Worm (Caenorhabditis elegans) whole organism, young adult: Measurements from ENCODE around the gene bre-5.

Experiments used
- B0019.2 ChIP-seq: fragments of 200-800 bp; sonication (Bioruptor generic); conservative IDR thresholded peaks from 2 replicates; pipeline ENCODE4 v1.3.6; 2022; ENCODE audit warnings: missing genetic modification reagents, missing genetic modification characterization, missing compliant biosample characterization
- C17E4.6 ChIP-seq: fragments of 200-800 bp; sonication (Bioruptor generic); IDR thresholded peaks from 2 replicates; pipeline ENCODE4 v1.3.6; 2022; ENCODE audit warnings: missing genetic modification reagents, missing genetic modification characterization, missing compliant biosample characterization
- F10E7.11 ChIP-seq: sonication (generic microtip); optimal IDR thresholded peaks from 2 replicates; lab custom pipeline; 2017; ENCODE audit warnings: mild to moderate bottlenecking, missing genetic modification characterization, moderate library complexity, missing compliant biosample characterization
- F23B12.7 ChIP-seq: sonication (generic microtip); optimal IDR thresholded peaks from 2 replicates; lab custom pipeline; 2017; ENCODE audit warnings: missing genetic modification characterization, mild to moderate bottlenecking, missing compliant biosample characterization, antibody characterized with exemption, moderate library complexity; ENCODE audit not compliant: insufficient read depth
- F39B2.1 ChIP-seq: fragments of 200-800 bp; sonication (Bioruptor generic); IDR thresholded peaks from 2 replicates; pipeline ENCODE4 v1.3.6; 2022; ENCODE audit warnings: missing genetic modification reagents, missing genetic modification characterization, missing compliant biosample characterization
- F52B5.7 ChIP-seq: sonication (generic microtip); optimal IDR thresholded peaks from 2 replicates; lab custom pipeline; 2016; ENCODE audit warnings: mild to moderate bottlenecking, missing genetic modification characterization, missing compliant biosample characterization
- F55B11.4 ChIP-seq: sonication (generic microtip); optimal IDR thresholded peaks from 2 replicates; lab custom pipeline; 2016; ENCODE audit warnings: missing compliant biosample characterization, missing genetic modification characterization, borderline replicate concordance; ENCODE audit not compliant: insufficient read depth
- F57C9.4 ChIP-seq: sonication (generic microtip); optimal IDR thresholded peaks from 2 replicates; lab custom pipeline; 2017; ENCODE audit warnings: mild to moderate bottlenecking, missing genetic modification characterization, missing compliant biosample characterization
- Y53F4B.3 ChIP-seq: fragments of 200-800 bp; sonication (Bioruptor generic); IDR thresholded peaks from 2 replicates; pipeline ENCODE4 v1.3.6; 2022; ENCODE audit warnings: missing genetic modification reagents, missing genetic modification characterization, missing compliant biosample characterization
- Y53G8AR.9 ChIP-seq: fragments of 200-800 bp; sonication (Bioruptor generic); conservative IDR thresholded peaks from 2 replicates; pipeline ENCODE4 v1.3.6; 2022; ENCODE audit warnings: missing genetic modification reagents, missing genetic modification characterization, missing compliant biosample characterization
- ZK185.1 ChIP-seq: sonication (generic microtip); optimal IDR thresholded peaks from 2 replicates; lab custom pipeline; 2016; ENCODE audit warnings: mild to moderate bottlenecking, missing genetic modification characterization, missing compliant biosample characterization; ENCODE audit not compliant: poor library complexity, severe bottlenecking
- attf-3 ChIP-seq: fragments of 200-800 bp; sonication (Bioruptor generic); conservative IDR thresholded peaks from 2 replicates; pipeline ENCODE4 v1.3.6; 2022; ENCODE audit warnings: missing genetic modification reagents, missing genetic modification characterization, missing compliant biosample characterization
- attf-6 ChIP-seq: fragments of 200-800 bp; sonication (Bioruptor generic); IDR thresholded peaks from 2 replicates; pipeline ENCODE4 v1.3.6; 2022; ENCODE audit warnings: missing genetic modification reagents, missing genetic modification characterization, missing compliant biosample characterization
- bed-1 ChIP-seq: fragments of 200-800 bp; sonication (Bioruptor generic); IDR thresholded peaks from 2 replicates; pipeline ENCODE4 v1.3.6; 2022; ENCODE audit warnings: missing genetic modification reagents, missing genetic modification characterization, missing compliant biosample characterization
- bed-2 ChIP-seq: fragments of 200-800 bp; sonication (Bioruptor generic); IDR thresholded peaks from 2 replicates; pipeline ENCODE4 v1.3.6; 2022; ENCODE audit warnings: missing genetic modification reagents, missing genetic modification characterization, missing compliant biosample characterization
- ceh-40 ChIP-seq: fragments of 200-800 bp; sonication (Bioruptor generic); IDR thresholded peaks from 2 replicates; pipeline ENCODE4 v1.3.6; 2022; ENCODE audit warnings: missing genetic modification characterization, missing compliant biosample characterization
- chd-7 ChIP-seq: sonication (generic microtip); optimal IDR thresholded peaks from 2 replicates; lab custom pipeline; 2016; ENCODE audit warnings: mild to moderate bottlenecking, missing genetic modification characterization, moderate library complexity, missing compliant biosample characterization
- egrh-3 ChIP-seq: fragments of 200-800 bp; sonication (Bioruptor generic); IDR thresholded peaks from 2 replicates; pipeline ENCODE4 v1.3.6; 2022; ENCODE audit warnings: missing genetic modification reagents, missing genetic modification characterization, missing compliant biosample characterization
- ekl-4 ChIP-seq: fragments of 200-800 bp; sonication (Bioruptor generic); IDR thresholded peaks from 2 replicates; pipeline ENCODE4 v1.3.6; 2022; ENCODE audit warnings: missing genetic modification reagents, missing genetic modification characterization, missing compliant biosample characterization
- ets-4 ChIP-seq: fragments of 200-800 bp; sonication (Bioruptor generic); optimal IDR thresholded peaks from 2 replicates; lab custom pipeline; 2018; ENCODE audit warnings: mild to moderate bottlenecking, missing genetic modification characterization, missing compliant biosample characterization
- him-1 ChIP-seq: sonication (generic microtip); optimal IDR thresholded peaks from 2 replicates; lab custom pipeline; 2016; ENCODE audit warnings: missing genotype, missing genetic modification reagents, missing genetic modification characterization, missing compliant biosample characterization
- lin-35 ChIP-seq, 3 experiments: fragments of 150-350 bp in 2 of 3; sonication (generic microtip) in 1 of 3; optimal IDR thresholded peaks; 2 replicates each; lab custom pipeline; 2014 to 2018; ENCODE audit warnings: missing biosample characterization in 3 of 3, missing genetic modification characterization in 3 of 3, missing genetic modification reagents in 3 of 3
- lin-40 ChIP-seq: sonication (generic microtip); optimal IDR thresholded peaks from 2 replicates; lab custom pipeline; 2016; ENCODE audit warnings: missing genetic modification characterization, mild to moderate bottlenecking, missing compliant biosample characterization, missing genotype, missing genetic modification reagents
- lir-1 ChIP-seq: fragments of 200-800 bp; sonication (Bioruptor generic); conservative IDR thresholded peaks from 2 replicates; pipeline ENCODE4 v1.3.6; 2022; ENCODE audit warnings: missing genetic modification reagents, missing genetic modification characterization, missing compliant biosample characterization
- lsl-1 ChIP-seq: fragments of 200-800 bp; sonication (Bioruptor generic); optimal IDR thresholded peaks from 2 replicates; lab custom pipeline; 2018; ENCODE audit warnings: mild to moderate bottlenecking, missing genetic modification characterization, moderate library complexity, missing compliant biosample characterization
- lsy-27 ChIP-seq: sonication (generic microtip); optimal IDR thresholded peaks from 2 replicates; lab custom pipeline; 2017; ENCODE audit warnings: missing genetic modification characterization, mild to moderate bottlenecking, missing compliant biosample characterization, antibody characterized with exemption, missing genotype, borderline replicate concordance; ENCODE audit not compliant: insufficient read depth
- madf-8 ChIP-seq: fragments of 200-800 bp; sonication (Bioruptor generic); conservative IDR thresholded peaks from 2 replicates; pipeline ENCODE4 v1.3.6; 2022; ENCODE audit warnings: missing genetic modification reagents, missing genetic modification characterization, missing compliant biosample characterization
- mel-28 ChIP-seq: sonication (generic microtip); optimal IDR thresholded peaks from 2 replicates; lab custom pipeline; 2016; ENCODE audit warnings: borderline replicate concordance, mild to moderate bottlenecking, missing genetic modification characterization, missing compliant biosample characterization
- nfya-1 ChIP-seq: sonication (generic microtip); optimal IDR thresholded peaks from 2 replicates; lab custom pipeline; 2017; ENCODE audit warnings: antibody characterized with exemption, missing compliant biosample characterization, missing genetic modification characterization, borderline replicate concordance; ENCODE audit not compliant: insufficient read depth
- pbrm-1 ChIP-seq: fragments of 200-800 bp; sonication (Bioruptor generic); IDR thresholded peaks from 2 replicates; pipeline ENCODE4 v1.3.6; 2022; ENCODE audit warnings: missing genetic modification reagents, missing genetic modification characterization, missing compliant biosample characterization
- pha-4 ChIP-seq: fragments of 150-350 bp; sonication (generic microtip); optimal IDR thresholded peaks from 2 replicates; lab custom pipeline; 2014; ENCODE audit warnings: missing biosample characterization, missing genetic modification reagents, missing genetic modification characterization
- sea-2 ChIP-seq: fragments of 200-800 bp; sonication (Bioruptor generic); IDR thresholded peaks from 2 replicates; pipeline ENCODE4 v1.3.6; 2022; ENCODE audit warnings: missing genetic modification characterization, missing compliant biosample characterization
- snpc-4 ChIP-seq, 5 experiments: fragments of 150-350 bp in 1 of 5; sonication (generic microtip) in 4 of 5; optimal IDR thresholded peaks; 2 replicates each; lab custom pipeline; 2014 to 2018; ENCODE audit warnings: missing genetic modification characterization in 5 of 5, missing biosample characterization in 3 of 5, antibody characterized with exemption in 2 of 5, mild to moderate bottlenecking in 2 of 5, missing compliant biosample characterization in 2 of 5, missing genotype in 2 of 5, moderate library complexity in 2 of 5, missing genetic modification reagents in 1 of 5
- sptf-2 ChIP-seq: fragments of 200-800 bp; sonication (Bioruptor generic); optimal IDR thresholded peaks from 2 replicates; lab custom pipeline; 2018; ENCODE audit warnings: mild to moderate bottlenecking, missing genetic modification characterization, missing compliant biosample characterization
- tbx-9 ChIP-seq: sonication (generic microtip); optimal IDR thresholded peaks from 2 replicates; lab custom pipeline; 2016; ENCODE audit warnings: borderline replicate concordance, missing genetic modification characterization, inconsistent platforms, missing compliant biosample characterization
- xnd-1 ChIP-seq: sonication (generic microtip); optimal IDR thresholded peaks from 2 replicates; lab custom pipeline; 2016; ENCODE audit warnings: missing genotype, missing genetic modification reagents, missing genetic modification characterization, missing compliant biosample characterization
- zim-3 ChIP-seq: sonication (generic microtip); optimal IDR thresholded peaks from 2 replicates; lab custom pipeline; 2017; ENCODE audit warnings: mild to moderate bottlenecking, missing genetic modification characterization, moderate library complexity, missing compliant biosample characterization
- ztf-18 ChIP-seq: sonication (generic microtip); optimal IDR thresholded peaks from 2 replicates; lab custom pipeline; 2016; ENCODE audit warnings: missing genotype, mild to moderate bottlenecking, missing genetic modification characterization, missing compliant biosample characterization

Gene bre-5

ce11 chrIV:12029722-12030182 is 21.3 kb downstream of the bre-5 start, which contains the start of gene T12G3.11 (continued):
- TF ChIP-seq C17E4.6 (GFP tag; lab: Robert Waterston, UW) = no peak
- TF ChIP-seq sptf-2 (GFP tag; lab: Kevin White, UChicago) = no peak
- TF ChIP-seq bed-1 = no peak
- no peak for TF ChIP-seq ztf-18 (tag; lab: Kevin White, UChicago)
- no peak for TF ChIP-seq ekl-4 (GFP tag; lab: Robert Waterston, UW)
- TF ChIP-seq F52B5.7 (tag; lab: Kevin White, UChicago) = no peak
- TF ChIP-seq attf-6 (GFP tag; lab: Robert Waterston, UW) = no peak
- no peak for TF ChIP-seq snpc-4 (GFP tag; optimal IDR thresholded peaks at IDR 0.05; lab: Kevin White, UChicago)
- TF ChIP-seq snpc-4 (tag; optimal IDR thresholded peaks at IDR 0.05; lab: Kevin White, UChicago) = no peak
- TF ChIP-seq tbx-9 (tag; lab: Kevin White, UChicago) = no peak
- TF ChIP-seq F23B12.7 (tag; lab: Kevin White, UChicago) = peak; percentile 46
- no peak for TF ChIP-seq ets-4 (GFP tag; lab: Kevin White, UChicago)
- TF ChIP-seq attf-3 = no peak
- TF ChIP-seq pha-4 (tag; lab: Kevin White, UChicago) = no peak
- TF ChIP-seq lin-40 (tag; lab: Kevin White, UChicago) = no peak
- TF ChIP-seq lin-35 (GFP tag; optimal IDR thresholded peaks at IDR 0.05; lab: Kevin White, UChicago) = peak in 1 of 3 experiments; percentile 32
- TF ChIP-seq zim-3 = no peak
- TF ChIP-seq egrh-3 = no peak
- TF ChIP-seq lsl-1 (GFP tag; lab: Kevin White, UChicago) = peak; percentile 26
- no peak for TF ChIP-seq ZK185.1 (tag; lab: Kevin White, UChicago)
- no peak for TF ChIP-seq F39B2.1 (GFP tag; lab: Robert Waterston, UW)
- TF ChIP-seq bed-2 (GFP tag; lab: Robert Waterston, UW) = no peak
- TF ChIP-seq, all 124 proteins: peak for 11

ce11 chrIV:12029074-12029473 is 21.9 kb downstream of the bre-5 start, which contains the start of gene tgn-38:
tgn-38 (minus strand) TSS chrIV:12029174.
- TF ChIP-seq him-1 (tag; lab: Kevin White, UChicago) = no peak
- TF ChIP-seq sptf-2 (GFP tag; lab: Kevin White, UChicago) = no peak
- no peak for TF ChIP-seq egrh-3
- no peak for TF ChIP-seq B0019.2 (GFP tag; lab: Robert Waterston, UW)
- TF ChIP-seq sea-2 (GFP tag; lab: Robert Waterston, UW) = no peak

DNA sequence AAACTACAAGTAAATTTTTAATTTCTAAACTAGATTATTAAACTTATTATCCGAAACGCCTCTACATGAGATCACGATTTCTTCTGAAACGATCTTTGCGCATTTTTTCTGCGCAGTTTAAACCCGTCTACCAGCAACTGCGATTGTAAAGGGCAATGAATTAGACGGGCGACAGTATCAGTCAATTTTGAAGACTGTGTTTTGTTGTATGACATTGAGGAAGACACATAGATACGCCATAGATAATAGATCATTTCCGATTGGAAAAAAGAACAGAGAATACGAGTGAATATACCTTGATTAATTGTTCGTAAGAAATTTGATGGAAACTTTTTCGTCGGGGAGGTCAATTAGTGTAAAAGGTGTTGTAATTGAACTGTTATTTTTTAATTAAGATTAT is 29.7 kb downstream of the bre-5 start:
- TF ChIP-seq lsy-27 (tag; lab: Kevin White, UChicago) = no peak
- TF ChIP-seq F57C9.4 = no peak
- no peak for TF ChIP-seq ceh-40 (GFP tag; lab: Robert Waterston, UW)
- no peak for TF ChIP-seq xnd-1 (tag; lab: Kevin White, UChicago)
- TF ChIP-seq F55B11.4 (tag; lab: Kevin White, UChicago) = no peak
- TF ChIP-seq pbrm-1 = no peak
- no peak for TF ChIP-seq chd-7 (tag; lab: Kevin White, UChicago)
- no peak for TF ChIP-seq lir-1 (GFP tag; lab: Robert Waterston, UW)
- TF ChIP-seq F10E7.11 (tag; lab: Kevin White, UChicago) = no peak
- TF ChIP-seq ets-4 (GFP tag; lab: Kevin White, UChicago) = no peak
- TF ChIP-seq mel-28 = no peak
- no peak for TF ChIP-seq nfya-1 (tag; lab: Kevin White, UChicago)
- no peak for TF ChIP-seq madf-8 (GFP tag; lab: Robert Waterston, UW)
- no peak for TF ChIP-seq Y53G8AR.9
- no peak for TF ChIP-seq Y53F4B.3 (GFP tag; lab: Robert Waterston, UW)
